Worm (Caenorhabditis elegans) whole organism, L4 larva: ENCODE data around the gene nmr-1.

Source experiments
- T20F7.1 ChIP-seq: fragments of 200-800 bp; sonication (Bioruptor generic); optimal IDR thresholded peaks from 2 replicates; lab custom pipeline; 2018; ENCODE audit warnings: mild to moderate bottlenecking, missing genetic modification characterization, missing compliant biosample characterization
- ceh-82 ChIP-seq: sonication (generic microtip); optimal IDR thresholded peaks from 2 replicates; lab custom pipeline; 2017; ENCODE audit warnings: missing biosample characterization, missing genetic modification characterization
- dpl-1 ChIP-seq: fragments of 150-350 bp; optimal IDR thresholded peaks from 2 replicates; lab custom pipeline; 2014; ENCODE audit warnings: missing biosample characterization, missing genetic modification reagents, missing genetic modification characterization
- lir-3 ChIP-seq: sonication (generic microtip); optimal IDR thresholded peaks from 2 replicates; lab custom pipeline; 2016; ENCODE audit warnings: mild to moderate bottlenecking, missing genetic modification characterization, missing compliant biosample characterization
- rbr-2 ChIP-seq: sonication (generic microtip); optimal IDR thresholded peaks from 2 replicates; lab custom pipeline; 2016; ENCODE audit warnings: missing genotype, missing genetic modification characterization, missing compliant biosample characterization
- ztf-11 ChIP-seq: fragments of 150-350 bp; optimal IDR thresholded peaks from 2 replicates; lab custom pipeline; 2014; ENCODE audit warnings: missing biosample characterization, missing genetic modification characterization

ce11 chrII:5395594-5395993 is 50.8 kb downstream of the nmr-1 start, which contains the start of gene pink-1:
- TF ChIP-seq lir-3 (tag; lab: Kevin White, UChicago) (no peak), dpl-1 (GFP tag; lab: Kevin White, UChicago) (no peak), ztf-11 (tag; lab: Kevin White, UChicago) (no peak), T20F7.1 (GFP tag; lab: Kevin White, UChicago) (no peak), ceh-82 (tag; lab: Kevin White, UChicago) (no peak), rbr-2 (tag; lab: Kevin White, UChicago) (no peak)
